Fruit fly (Drosophila melanogaster) whole organism, adult: ENCODE results near the gene unk.

Experiments
- CG11617 ChIP-seq: fragments of 200-800 bp; sonication (Bioruptor generic); optimal IDR thresholded peaks from 2 replicates; lab custom pipeline; 2017; ENCODE audit warnings: mild to moderate bottlenecking, missing biosample characterization, missing genetic modification reagents, missing genetic modification characterization
- CG12768 ChIP-seq: fragments of 200-800 bp; sonication (Bioruptor generic); optimal IDR thresholded peaks from 2 replicates; lab custom pipeline; 2017; ENCODE audit warnings: missing biosample characterization, missing genetic modification characterization, mild to moderate bottlenecking, moderate library complexity, missing genetic modification reagents
- CG5204 ChIP-seq: fragments of 200-800 bp; sonication (Bioruptor generic); optimal IDR thresholded peaks from 2 replicates; lab custom pipeline; 2016; ENCODE audit warnings: missing biosample characterization, missing genetic modification characterization
- cnc ChIP-seq, 2 experiments: fragments of >200 bp; optimal IDR thresholded peaks; 2 replicates each; lab custom pipeline; 2017
- ovo ChIP-seq: fragments of 200-800 bp; sonication (Bioruptor generic); optimal IDR thresholded peaks from 2 replicates; lab custom pipeline; 2016; ENCODE audit warnings: missing biosample characterization, missing genetic modification characterization

DNA sequence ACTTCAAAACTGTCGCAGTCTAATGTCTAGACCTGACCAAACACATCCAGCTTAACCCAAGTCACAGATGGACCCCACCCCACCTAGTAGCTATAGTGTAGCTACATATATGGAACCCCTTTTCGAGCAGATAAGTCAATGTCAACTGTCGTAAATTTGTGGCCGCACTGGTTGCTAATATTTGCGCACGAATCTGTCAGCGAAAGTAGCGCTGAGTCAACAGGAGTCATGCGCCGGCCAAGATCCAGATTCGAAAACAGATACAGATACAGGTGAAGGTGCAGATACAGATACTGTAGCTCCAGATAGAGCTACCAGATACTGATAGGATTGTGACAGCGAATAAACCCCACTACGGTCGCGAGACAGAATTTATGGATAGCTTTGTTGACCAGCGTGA lies 6.5 kb upstream of the unk start:
- TF ChIP-seq cnc (optimal IDR thresholded peaks at IDR 0.05; lab: Kevin White, UChicago) (no peak), ovo (GFP tag; lab: Kevin White, UChicago) (no peak), CG11617 (peak; percentile 53), CG5204 (GFP tag; lab: Kevin White, UChicago) (peak; percentile 29), CG12768 (peak; percentile 73)
